Fruit fly (Drosophila melanogaster) whole organism, embryonic: ENCODE measurements around the gene cv-c.

Source experiments
- B-H2 ChIP-seq: fragments of 200-800 bp; sonication (Bioruptor generic); optimal IDR thresholded peaks from 2 replicates; lab custom pipeline; 2018; ENCODE audit warnings: missing biosample characterization, mild to moderate bottlenecking, missing genetic modification characterization
- C15 ChIP-seq: fragments of 200-800 bp; sonication (Bioruptor generic); IDR thresholded peaks from 3 replicates; pipeline ENCODE4 v1.3.6; 2022; ENCODE audit warnings: missing biosample characterization, missing genetic modification characterization
- CG11398 ChIP-seq: fragments of 200-800 bp; sonication (Bioruptor generic); optimal IDR thresholded peaks from 2 replicates; lab custom pipeline; 2016; ENCODE audit warnings: missing biosample characterization, missing genetic modification characterization
- CG12299 ChIP-seq: fragments of 200-800 bp; sonication (Bioruptor generic); optimal IDR thresholded peaks from 2 replicates; lab custom pipeline; 2018; ENCODE audit warnings: missing biosample characterization, mild to moderate bottlenecking, missing genetic modification characterization
- CG14710 ChIP-seq: fragments of 200-800 bp; sonication (Bioruptor generic); optimal IDR thresholded peaks from 3 replicates; lab custom pipeline; 2019; ENCODE audit warnings: missing biosample characterization, mild to moderate bottlenecking, missing genetic modification characterization, moderate library complexity
- CG14860 ChIP-seq: fragments of 200-800 bp; sonication (Bioruptor generic); IDR thresholded peaks from 3 replicates; pipeline ENCODE4 v1.3.6; 2022; ENCODE audit warnings: missing biosample characterization, missing genetic modification characterization; ENCODE audit not compliant: partially characterized antibody
- CG15011 ChIP-seq: fragments of 200-800 bp; sonication (Bioruptor generic); optimal IDR thresholded peaks from 3 replicates; lab custom pipeline; 2018; ENCODE audit warnings: missing biosample characterization, mild to moderate bottlenecking, missing genetic modification characterization
- CG1647 ChIP-seq: fragments of 200-800 bp; sonication (Bioruptor generic); optimal IDR thresholded peaks from 3 replicates; lab custom pipeline; 2016; ENCODE audit warnings: missing biosample characterization, missing genetic modification characterization
- CG17328 ChIP-seq: fragments of 200-800 bp; sonication (Bioruptor generic); IDR thresholded peaks from 2 replicates; pipeline ENCODE4 v1.3.6; 2022; ENCODE audit warnings: missing biosample characterization, missing genetic modification characterization
- CG17385 ChIP-seq: fragments of 200-800 bp; sonication (Bioruptor generic); optimal IDR thresholded peaks from 3 replicates; lab custom pipeline; 2018; ENCODE audit warnings: missing biosample characterization, mild to moderate bottlenecking, missing genetic modification characterization
- CG18599 ChIP-seq: fragments of 200-800 bp; sonication (Bioruptor generic); optimal IDR thresholded peaks from 3 replicates; lab custom pipeline; 2017; ENCODE audit warnings: missing biosample characterization, missing genetic modification characterization, mild to moderate bottlenecking, moderate library complexity, missing genetic modification reagents
- CG18619 ChIP-seq: fragments of 200-800 bp; sonication (Bioruptor generic); optimal IDR thresholded peaks from 3 replicates; lab custom pipeline; 2017; ENCODE audit warnings: missing biosample characterization, mild to moderate bottlenecking, missing genetic modification characterization
- CG2202 ChIP-seq: fragments of 200-800 bp; sonication (Bioruptor generic); optimal IDR thresholded peaks from 2 replicates; lab custom pipeline; 2018; ENCODE audit warnings: missing biosample characterization, mild to moderate bottlenecking, missing genetic modification characterization
- CG2875 ChIP-seq: fragments of 200-800 bp; sonication (Bioruptor generic); optimal IDR thresholded peaks from 2 replicates; lab custom pipeline; 2017; ENCODE audit warnings: missing biosample characterization, mild to moderate bottlenecking, missing genetic modification characterization, missing genetic modification reagents
- CG31388 ChIP-seq: fragments of 200-800 bp; sonication (Bioruptor generic); optimal IDR thresholded peaks from 2 replicates; lab custom pipeline; 2016; ENCODE audit warnings: missing biosample characterization, missing genetic modification characterization
- CG31441 ChIP-seq: fragments of 200-800 bp; sonication (Bioruptor generic); IDR thresholded peaks from 2 replicates; pipeline ENCODE4 v1.3.6; 2022; ENCODE audit warnings: missing biosample characterization, missing genetic modification characterization
- CG33213 ChIP-seq: fragments of 200-800 bp; sonication (Bioruptor generic); optimal IDR thresholded peaks from 3 replicates; lab custom pipeline; 2016; ENCODE audit warnings: missing biosample characterization, missing genetic modification characterization
- CG4404 ChIP-seq: fragments of 200-800 bp; sonication (Bioruptor generic); IDR thresholded peaks from 2 replicates; pipeline ENCODE4 v1.3.6; 2022; ENCODE audit warnings: missing biosample characterization, missing genetic modification characterization
- CG5180 ChIP-seq: fragments of 200-800 bp; sonication (Bioruptor generic); optimal IDR thresholded peaks from 3 replicates; lab custom pipeline; 2017; ENCODE audit warnings: missing biosample characterization, missing genetic modification characterization, mild to moderate bottlenecking, moderate library complexity, missing genetic modification reagents
- CG6175 ChIP-seq: fragments of 200-800 bp; sonication (Bioruptor generic); IDR thresholded peaks from 3 replicates; pipeline ENCODE4 v1.3.6; 2022; ENCODE audit warnings: missing biosample characterization, missing genetic modification characterization
- CG6689 ChIP-seq: fragments of 200-800 bp; sonication (Bioruptor generic); IDR thresholded peaks from 2 replicates; pipeline ENCODE4 v1.3.6; 2022; ENCODE audit warnings: missing biosample characterization, missing genetic modification characterization
- CG7372 ChIP-seq: fragments of 200-800 bp; sonication (Bioruptor generic); IDR thresholded peaks from 2 replicates; pipeline ENCODE4 v1.3.6; 2022; ENCODE audit warnings: missing biosample characterization, missing genetic modification characterization
- CG8924 ChIP-seq: fragments of 200-800 bp; optimal IDR thresholded peaks from 3 replicates; lab custom pipeline; 2019; ENCODE audit warnings: missing biosample characterization, mild to moderate bottlenecking, missing genetic modification characterization, moderate library complexity
- CG9727 ChIP-seq: fragments of 200-800 bp; sonication (Bioruptor generic); optimal IDR thresholded peaks from 3 replicates; lab custom pipeline; 2017; ENCODE audit warnings: missing biosample characterization, mild to moderate bottlenecking, missing genetic modification characterization
- CG9817 ChIP-seq: fragments of 200-800 bp; sonication (Bioruptor generic); optimal IDR thresholded peaks from 2 replicates; lab custom pipeline; 2018; ENCODE audit warnings: missing biosample characterization, mild to moderate bottlenecking, missing genetic modification characterization, moderate library complexity
- Chrac-16 ChIP-seq: fragments of 200-800 bp; sonication (Bioruptor generic); optimal IDR thresholded peaks from 3 replicates; lab custom pipeline; 2016; ENCODE audit warnings: missing biosample characterization, missing genetic modification characterization
- Dek ChIP-seq: fragments of 200-800 bp; sonication (Bioruptor generic); optimal IDR thresholded peaks from 3 replicates; lab custom pipeline; 2019; ENCODE audit warnings: missing biosample characterization, mild to moderate bottlenecking, missing genetic modification characterization, moderate library complexity
- Dll ChIP-seq: fragments of 200-800 bp; sonication (Bioruptor generic); IDR thresholded peaks from 4 replicates; pipeline ENCODE4 v1.3.6; 2022; ENCODE audit warnings: missing biosample characterization, missing genetic modification characterization; ENCODE audit not compliant: partially characterized antibody
- ERR ChIP-seq: fragments of 200-800 bp; sonication (Bioruptor generic); optimal IDR thresholded peaks from 2 replicates; lab custom pipeline; 2016; ENCODE audit warnings: missing biosample characterization, missing genetic modification characterization
- Elba2 ChIP-seq: fragments of 200-800 bp; sonication (Bioruptor generic); optimal IDR thresholded peaks from 3 replicates; lab custom pipeline; 2016; ENCODE audit warnings: missing biosample characterization, missing genetic modification characterization
- Mad ChIP-seq: fragments of 200-800 bp; sonication (Bioruptor generic); optimal IDR thresholded peaks from 2 replicates; lab custom pipeline; 2016; ENCODE audit warnings: missing biosample characterization, missing genetic modification characterization
- Myb ChIP-seq: fragments of 200-800 bp; sonication (Bioruptor generic); optimal IDR thresholded peaks from 2 replicates; lab custom pipeline; 2016; ENCODE audit warnings: missing biosample characterization, missing genetic modification characterization
- NC2β ChIP-seq: fragments of 200-800 bp; sonication (Bioruptor generic); optimal IDR thresholded peaks from 2 replicates; lab custom pipeline; 2016; ENCODE audit warnings: missing biosample characterization, missing genetic modification characterization
- Nf-YA ChIP-seq: fragments of 200-800 bp; sonication (Bioruptor generic); IDR thresholded peaks from 2 replicates; pipeline ENCODE4 v1.3.6; 2022; ENCODE audit warnings: missing biosample characterization, missing genetic modification characterization
- Tbp ChIP-seq: fragments of >200 bp; optimal IDR thresholded peaks from 2 replicates; lab custom pipeline; 2018; ENCODE audit warnings: missing biosample characterization, missing genetic modification characterization
- bowl ChIP-seq: fragments of 200-800 bp; sonication (Bioruptor generic); IDR thresholded peaks from 2 replicates; pipeline ENCODE4 v1.3.6; 2022; ENCODE audit warnings: missing biosample characterization, missing genetic modification characterization
- cad ChIP-seq: fragments of >200 bp; optimal IDR thresholded peaks from 2 replicates; lab custom pipeline; 2017; ENCODE audit warnings: missing biosample characterization, missing genetic modification characterization
- chm ChIP-seq: fragments of 200-800 bp; sonication (Bioruptor generic); IDR thresholded peaks from 2 replicates; pipeline ENCODE4 v1.3.6; 2022; ENCODE audit warnings: missing biosample characterization, missing genetic modification characterization
- danr ChIP-seq: fragments of 200-800 bp; sonication (Bioruptor generic); IDR thresholded peaks from 2 replicates; pipeline ENCODE4 v1.3.6; 2022; ENCODE audit warnings: missing biosample characterization, missing genetic modification characterization
- grau ChIP-seq: fragments of 200-800 bp; optimal IDR thresholded peaks from 3 replicates; lab custom pipeline; 2019; ENCODE audit warnings: missing biosample characterization, mild to moderate bottlenecking, missing genetic modification characterization, moderate library complexity
- her ChIP-seq: fragments of 200-800 bp; sonication (Bioruptor generic); optimal IDR thresholded peaks from 2 replicates; lab custom pipeline; 2016; ENCODE audit warnings: missing biosample characterization, missing genetic modification characterization
- lab ChIP-seq: fragments of 200-800 bp; sonication (Bioruptor generic); optimal IDR thresholded peaks from 3 replicates; lab custom pipeline; 2017; ENCODE audit warnings: missing biosample characterization, missing genetic modification characterization, mild to moderate bottlenecking, moderate library complexity, missing genetic modification reagents
- lilli ChIP-seq: fragments of 200-800 bp; sonication (Bioruptor generic); optimal IDR thresholded peaks from 3 replicates; lab custom pipeline; 2016; ENCODE audit warnings: missing biosample characterization, missing genetic modification characterization
- nerfin-2 ChIP-seq: fragments of 200-800 bp; sonication (Bioruptor generic); IDR thresholded peaks from 2 replicates; pipeline ENCODE4 v1.3.6; 2022; ENCODE audit warnings: missing biosample characterization, missing genetic modification characterization; ENCODE audit not compliant: partially characterized antibody
- pb ChIP-seq: fragments of 200-800 bp; sonication (Bioruptor generic); optimal IDR thresholded peaks from 3 replicates; lab custom pipeline; 2016; ENCODE audit warnings: missing biosample characterization, missing genetic modification characterization
- pum ChIP-seq: fragments of 200-800 bp; sonication (Bioruptor generic); optimal IDR thresholded peaks from 2 replicates; lab custom pipeline; 2016; ENCODE audit warnings: missing biosample characterization, missing genetic modification characterization
- sisA ChIP-seq: fragments of 200-800 bp; sonication (Bioruptor generic); IDR thresholded peaks from 2 replicates; pipeline ENCODE4 v1.3.6; 2022; ENCODE audit warnings: missing biosample characterization, missing genetic modification characterization
- sr ChIP-seq: fragments of 200-800 bp; sonication (Bioruptor generic); IDR thresholded peaks from 3 replicates; pipeline ENCODE4 v1.3.6; 2022; ENCODE audit warnings: missing biosample characterization, missing genetic modification characterization
- vfl ChIP-seq: fragments of 200-800 bp; sonication (Bioruptor generic); optimal IDR thresholded peaks from 2 replicates; lab custom pipeline; 2016; ENCODE audit warnings: missing biosample characterization, missing genetic modification characterization
- wdn ChIP-seq: fragments of 200-800 bp; sonication (Bioruptor generic); IDR thresholded peaks from 2 replicates; pipeline ENCODE4 v1.3.6; 2022; ENCODE audit warnings: missing biosample characterization, missing genetic modification characterization
- wor ChIP-seq: fragments of 200-800 bp; sonication (Bioruptor generic); IDR thresholded peaks from 2 replicates; pipeline ENCODE4 v1.3.6; 2022; ENCODE audit warnings: missing biosample characterization, missing genetic modification characterization

Gene cv-c

dm6 chr3R:14348480-14348879, 133.0 kb downstream of the cv-c start (continued):
- TF ChIP-seq CG5180 (GFP tag; lab: Kevin White, UChicago) (no peak), CG9817 (tag; lab: Kevin White, UChicago) (no peak), CG11398 (GFP tag; lab: Kevin White, UChicago) (no peak), sr (no peak), chm (GFP tag; lab: Robert Waterston, UW) (no peak), pb (GFP tag; lab: Kevin White, UChicago) (no peak), CG9727 (GFP tag; lab: Kevin White, UChicago) (peak; percentile 9), danr (no peak), Dll (GFP tag; lab: Robert Waterston, UW) (no peak), wdn (GFP tag; lab: Robert Waterston, UW) (no peak), vfl (GFP tag; lab: Kevin White, UChicago) (no peak), CG18599 (GFP tag; lab: Kevin White, UChicago) (peak; percentile 69), Myb (GFP tag; lab: Kevin White, UChicago) (no peak), CG4404 (GFP tag; lab: Robert Waterston, UW) (no peak), C15 (GFP tag; lab: Robert Waterston, UW) (no peak), CG1647 (no peak), CG6175 (GFP tag; lab: Robert Waterston, UW) (no peak), B-H2 (no peak), CG2875 (GFP tag; lab: Kevin White, UChicago) (no peak), bowl (GFP tag; lab: Robert Waterston, UW) (no peak), Elba2 (GFP tag; lab: Kevin White, UChicago) (no peak), pum (GFP tag; lab: Kevin White, UChicago) (no peak), NC2β (no peak), CG12299 (tag; lab: Kevin White, UChicago) (no peak), CG14710 (tag; lab: Kevin White, UChicago) (no peak), Chrac-16 (no peak), grau (tag; lab: Kevin White, UChicago) (peak; percentile 41), CG8924 (tag; lab: Kevin White, UChicago) (peak; percentile 10), CG31441 (GFP tag; lab: Robert Waterston, UW) (0 out of 2 replicates have a peak, but pooled peaks have one; percentile 11), CG15011 (no peak), CG14860 (GFP tag; lab: Robert Waterston, UW) (no peak), CG2202 (no peak), Nf-YA (GFP tag; lab: Robert Waterston, UW) (no peak), CG7372 (GFP tag; lab: Robert Waterston, UW) (no peak), CG18619 (GFP tag; lab: Kevin White, UChicago) (no peak), Mad (GFP tag; lab: Kevin White, UChicago) (no peak), CG17328 (GFP tag; lab: Robert Waterston, UW) (no peak)
- TF ChIP-seq, all 482 proteins: peak for 33

DNA sequence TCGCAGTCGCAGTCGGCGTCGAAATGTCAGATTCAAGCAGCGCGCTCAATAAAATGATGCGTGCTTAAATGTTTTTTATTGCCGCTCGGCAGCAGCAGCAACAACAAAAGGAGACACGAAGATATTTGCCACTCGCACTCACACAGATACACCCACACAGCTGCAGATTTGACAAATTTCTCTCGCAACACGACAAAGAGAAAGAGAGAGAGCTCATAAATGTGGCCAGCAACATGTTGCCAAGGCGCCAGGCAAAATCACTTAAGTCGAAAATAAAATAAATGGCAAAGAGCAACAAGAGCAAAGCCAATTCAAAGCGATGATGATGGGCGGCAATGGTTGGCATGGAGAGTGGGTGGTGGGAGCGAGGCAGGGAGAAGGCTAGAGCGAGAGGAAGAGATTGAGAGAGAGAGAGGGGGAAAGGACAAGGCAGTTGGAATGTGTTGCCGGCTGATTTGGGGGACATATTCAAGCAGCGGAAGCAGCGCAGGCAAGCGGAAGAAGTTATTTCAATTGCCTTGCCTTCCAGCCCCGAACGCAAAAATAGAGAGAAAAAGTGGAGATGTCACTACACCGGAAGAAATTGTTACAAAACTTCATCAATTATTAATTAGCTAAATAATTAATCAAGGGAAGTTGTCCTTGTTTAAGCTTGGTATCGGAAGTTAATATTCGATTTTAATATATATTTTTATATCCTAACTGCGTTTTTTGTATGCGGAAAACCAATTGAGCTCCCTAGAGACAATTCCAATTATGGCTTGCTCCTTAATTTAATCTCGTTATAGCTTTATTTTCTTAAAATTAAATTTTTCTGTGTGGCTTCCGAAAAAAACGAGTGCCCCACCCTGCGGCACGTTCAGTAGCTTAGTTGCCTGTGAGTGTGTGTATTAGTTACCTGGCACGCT, 134.4 kb downstream of the cv-c start:
- TF ChIP-seq nerfin-2 (GFP tag; lab: Robert Waterston, UW) (no peak), Tbp (GFP tag; lab: Kevin White, UChicago) (no peak), CG17385 (GFP tag; lab: Kevin White, UChicago) (peak; percentile 61), Dek (tag; lab: Kevin White, UChicago) (peak; percentile 60), sisA (GFP tag; lab: Robert Waterston, UW) (peak; percentile 61), cad (GFP tag; lab: Kevin White, UChicago) (peak; percentile 57), CG6689 (GFP tag; lab: Robert Waterston, UW) (peak; percentile 58; the same call in 1 of the 2 replicates), CG31388 (GFP tag; lab: Kevin White, UChicago) (no peak), wor (GFP tag; lab: Robert Waterston, UW) (no peak), her (GFP tag; lab: Kevin White, UChicago) (no peak), ERR (GFP tag; lab: Kevin White, UChicago) (no peak), lilli (GFP tag; lab: Kevin White, UChicago) (peak; percentile 61), CG33213 (GFP tag; lab: Kevin White, UChicago) (peak; percentile 2), Nf-YA (GFP tag; lab: Robert Waterston, UW) (no peak), lab (GFP tag; lab: Kevin White, UChicago) (peak; percentile 84)
